Fruit fly (Drosophila melanogaster) whole organism, pupa: ENCODE data around the gene wda.

Experiments used
- CG10348 ChIP-seq: fragments of 200-800 bp; sonication (Bioruptor generic); IDR thresholded peaks from 2 replicates; pipeline ENCODE4 v1.3.6; 2022; ENCODE audit warnings: missing biosample characterization, missing genetic modification characterization
- CG12605 ChIP-seq: fragments of 200-800 bp; sonication (Bioruptor generic); IDR thresholded peaks from 2 replicates; pipeline ENCODE4 v1.3.6; 2022; ENCODE audit warnings: missing biosample characterization, missing genetic modification characterization
- CG13204 ChIP-seq: fragments of 200-800 bp; sonication (Bioruptor generic); optimal IDR thresholded peaks from 2 replicates; lab custom pipeline; 2018; ENCODE audit warnings: missing biosample characterization, mild to moderate bottlenecking, missing genetic modification characterization, moderate library complexity
- CG14655 ChIP-seq: fragments of 200-800 bp; sonication (Bioruptor generic); optimal IDR thresholded peaks from 3 replicates; lab custom pipeline; 2017; ENCODE audit warnings: mild to moderate bottlenecking, missing biosample characterization, missing genetic modification reagents, missing genetic modification characterization
- CG15710 ChIP-seq: fragments of 200-800 bp; sonication (Bioruptor generic); optimal IDR thresholded peaks from 2 replicates; lab custom pipeline; 2018; ENCODE audit warnings: missing biosample characterization, mild to moderate bottlenecking, missing genetic modification characterization, moderate library complexity
- CG17806 ChIP-seq: fragments of 200-800 bp; sonication (Bioruptor generic); optimal IDR thresholded peaks from 2 replicates; lab custom pipeline; 2018; ENCODE audit warnings: missing biosample characterization, mild to moderate bottlenecking, missing genetic modification characterization, moderate library complexity
- CG32121 ChIP-seq: fragments of 200-800 bp; sonication (Bioruptor generic); IDR thresholded peaks from 2 replicates; pipeline ENCODE4 v1.3.6; 2022; ENCODE audit warnings: missing biosample characterization, missing genetic modification characterization
- CG34367 ChIP-seq: fragments of 200-800 bp; sonication (Bioruptor generic); optimal IDR thresholded peaks from 2 replicates; lab custom pipeline; 2018; ENCODE audit warnings: missing biosample characterization, mild to moderate bottlenecking, missing genetic modification characterization
- CG4496 ChIP-seq: fragments of 200-800 bp; sonication (Bioruptor generic); IDR thresholded peaks from 3 replicates; pipeline ENCODE4 v1.3.6; 2022; ENCODE audit warnings: missing biosample characterization, missing genetic modification characterization
- CG8159 ChIP-seq: fragments of 200-800 bp; sonication (Bioruptor generic); optimal IDR thresholded peaks from 3 replicates; lab custom pipeline; 2018; ENCODE audit warnings: missing biosample characterization, mild to moderate bottlenecking, missing genetic modification characterization, moderate library complexity
- CG8301 ChIP-seq: fragments of 200-800 bp; sonication (Bioruptor generic); optimal IDR thresholded peaks from 2 replicates; lab custom pipeline; 2018; ENCODE audit warnings: missing biosample characterization, mild to moderate bottlenecking, missing genetic modification characterization
- CG9948 ChIP-seq: fragments of 200-800 bp; sonication (Bioruptor generic); optimal IDR thresholded peaks from 2 replicates; lab custom pipeline; 2018; ENCODE audit warnings: missing biosample characterization, mild to moderate bottlenecking, missing genetic modification characterization, moderate library complexity
- D1 ChIP-seq: fragments of 200-800 bp; sonication (Bioruptor generic); optimal IDR thresholded peaks from 2 replicates; lab custom pipeline; 2018; ENCODE audit warnings: missing biosample characterization, mild to moderate bottlenecking, missing genetic modification characterization, moderate library complexity
- EcR ChIP-seq: fragments of 200-800 bp; sonication (Bioruptor generic); optimal IDR thresholded peaks from 3 replicates; lab custom pipeline; 2019; ENCODE audit warnings: missing biosample characterization, missing genetic modification characterization, mild to moderate bottlenecking, moderate library complexity, missing genetic modification reagents
- Ets98B ChIP-seq: fragments of 200-800 bp; sonication (Bioruptor generic); IDR thresholded peaks from 2 replicates; pipeline ENCODE4 v1.3.6; 2022; ENCODE audit warnings: missing biosample characterization, missing genetic modification characterization
- Pif1A ChIP-seq: fragments of 200-800 bp; sonication (Bioruptor generic); optimal IDR thresholded peaks from 3 replicates; lab custom pipeline; 2016; ENCODE audit warnings: missing biosample characterization, missing genetic modification characterization
- Pif1B ChIP-seq: fragments of 200-800 bp; sonication (Bioruptor generic); optimal IDR thresholded peaks from 3 replicates; lab custom pipeline; 2016; ENCODE audit warnings: missing biosample characterization, missing genetic modification characterization
- Snoo ChIP-seq: fragments of 200-800 bp; sonication (Bioruptor generic); optimal IDR thresholded peaks from 3 replicates; lab custom pipeline; 2017; ENCODE audit warnings: missing biosample characterization, mild to moderate bottlenecking, missing genetic modification characterization, inconsistent platforms
- fd96Ca ChIP-seq: fragments of 200-800 bp; sonication (Bioruptor generic); IDR thresholded peaks from 3 replicates; pipeline ENCODE4 v1.3.6; 2022; ENCODE audit warnings: missing biosample characterization, missing genetic modification characterization
- gl ChIP-seq: fragments of 200-800 bp; sonication (Bioruptor generic); optimal IDR thresholded peaks from 2 replicates; lab custom pipeline; 2018; ENCODE audit warnings: missing biosample characterization, mild to moderate bottlenecking, missing genetic modification characterization
- rn ChIP-seq: fragments of 200-800 bp; sonication (Bioruptor generic); IDR thresholded peaks from 2 replicates; pipeline ENCODE4 v1.3.6; 2022; ENCODE audit warnings: missing biosample characterization, missing genetic modification characterization

wda gene

dm6 chr3R:23290089-23290488, 32.2 kb upstream of the wda start, which contains the start of gene bb8:
TSS of gene bb8 (minus strand) at chr3R:23290189.
- TF ChIP-seq Ets98B (GFP tag; lab: Robert Waterston, UW) (no peak), CG10348 (GFP tag; lab: Robert Waterston, UW) (no peak), CG9948 (tag; lab: Kevin White, UChicago) (no peak), CG34367 (no peak), CG13204 (GFP tag; lab: Kevin White, UChicago) (no peak), rn (GFP tag; lab: Robert Waterston, UW) (no peak), D1 (tag; lab: Kevin White, UChicago) (no peak), Pif1A (GFP tag; lab: Kevin White, UChicago) (no peak), fd96Ca (GFP tag; lab: Robert Waterston, UW) (no peak), CG14655 (GFP tag; lab: Kevin White, UChicago) (no peak), CG4496 (GFP tag; lab: Robert Waterston, UW) (no peak)

dm6 chr3R:23287951-23288350, 30.1 kb upstream of the wda start, which contains the start of gene wam:
TSS of gene wam (minus strand) at chr3R:23288051.
- TF ChIP-seq CG15710 (tag; lab: Kevin White, UChicago) (no peak), CG12605 (GFP tag; lab: Robert Waterston, UW) (no peak), fd96Ca (GFP tag; lab: Robert Waterston, UW) (no peak), CG8301 (tag; lab: Kevin White, UChicago) (no peak), Pif1B (no peak), Ets98B (GFP tag; lab: Robert Waterston, UW) (no peak), CG10348 (GFP tag; lab: Robert Waterston, UW) (no peak), CG32121 (GFP tag; lab: Robert Waterston, UW) (no peak), rn (GFP tag; lab: Robert Waterston, UW) (no peak), EcR (GFP tag; lab: Kevin White, UChicago) (no peak), CG34367 (no peak), CG13204 (GFP tag; lab: Kevin White, UChicago) (no peak), CG17806 (tag; lab: Kevin White, UChicago) (no peak), CG8159 (tag; lab: Kevin White, UChicago) (no peak), gl (tag; lab: Kevin White, UChicago) (no peak), Snoo (tag; lab: Kevin White, UChicago) (no peak), CG14655 (GFP tag; lab: Kevin White, UChicago) (no peak), CG4496 (GFP tag; lab: Robert Waterston, UW) (no peak), Pif1A (GFP tag; lab: Kevin White, UChicago) (no peak), CG9948 (tag; lab: Kevin White, UChicago) (no peak)

dm6 chr3R:23284256-23284655, 26.4 kb upstream of the wda start:
- TF ChIP-seq D1 (tag; lab: Kevin White, UChicago) (no peak), EcR (GFP tag; lab: Kevin White, UChicago) (peak; percentile 66)

dm6 chr3R:23283702-23284101, 25.8 kb upstream of the wda start, which contains the start of gene CG6763:
TSS of gene CG6763 (plus strand) at chr3R:23284002.
- no peak for TF ChIP-seq CG15710 (tag; lab: Kevin White, UChicago)
- TF ChIP-seq CG10348 (GFP tag; lab: Robert Waterston, UW), result no peak
- no peak for TF ChIP-seq CG8159 (tag; lab: Kevin White, UChicago)
- no peak for TF ChIP-seq Pif1B
- TF ChIP-seq rn (GFP tag; lab: Robert Waterston, UW), result no peak
- no peak for TF ChIP-seq CG4496 (GFP tag; lab: Robert Waterston, UW)
- TF ChIP-seq CG8301 (tag; lab: Kevin White, UChicago), result no peak
- no peak for TF ChIP-seq CG34367
- TF ChIP-seq Pif1A (GFP tag; lab: Kevin White, UChicago), result no peak
- no peak for TF ChIP-seq CG12605 (GFP tag; lab: Robert Waterston, UW)
- TF ChIP-seq CG14655 (GFP tag; lab: Kevin White, UChicago), result no peak
- TF ChIP-seq CG32121 (GFP tag; lab: Robert Waterston, UW), result no peak
- TF ChIP-seq Ets98B (GFP tag; lab: Robert Waterston, UW), result no peak
- no peak for TF ChIP-seq D1 (tag; lab: Kevin White, UChicago)
- TF ChIP-seq, all 21 proteins: peak for 0

dm6 chr3R:23280806-23281257, 22.9 kb upstream of the wda start, which contains the start of the genes orb and Cdc16:
TSS of gene orb (minus strand) at chr3R:23280856.
TSS of gene Cdc16 (plus strand) at chr3R:23281201.
- TF ChIP-seq EcR (GFP tag; lab: Kevin White, UChicago) (no peak), CG32121 (GFP tag; lab: Robert Waterston, UW) (peak; percentile 93), CG17806 (tag; lab: Kevin White, UChicago) (peak; percentile 90), CG34367 (peak; percentile 83), CG15710 (tag; lab: Kevin White, UChicago) (peak; percentile 88), Ets98B (GFP tag; lab: Robert Waterston, UW) (peak; percentile 89), CG10348 (GFP tag; lab: Robert Waterston, UW) (no peak), gl (tag; lab: Kevin White, UChicago) (peak; percentile 50), CG13204 (GFP tag; lab: Kevin White, UChicago) (peak; percentile 41), CG8301 (tag; lab: Kevin White, UChicago) (peak; percentile 85), D1 (tag; lab: Kevin White, UChicago) (no peak), CG8159 (tag; lab: Kevin White, UChicago) (peak; percentile 88), CG4496 (GFP tag; lab: Robert Waterston, UW) (peak; percentile 92), fd96Ca (GFP tag; lab: Robert Waterston, UW) (peak; percentile 75), rn (GFP tag; lab: Robert Waterston, UW) (peak; percentile 77), CG12605 (GFP tag; lab: Robert Waterston, UW) (peak; percentile 90), Pif1A (GFP tag; lab: Kevin White, UChicago) (peak; percentile 82), CG14655 (GFP tag; lab: Kevin White, UChicago) (peak; percentile 87), Pif1B (peak; percentile 84), CG9948 (tag; lab: Kevin White, UChicago) (peak; percentile 85), Snoo (tag; lab: Kevin White, UChicago) (peak; percentile 85)
